Worm (Caenorhabditis elegans): ENCODE measurements around the gene F42A10.6.

The F42A10.6 gene

ce11 chrIII:6158642-6159475 lies 17.8 kb downstream of the F42A10.6 start, which contains the start of gene nfm-1 (continued):
- TF ChIP-seq dpl-1 (GFP tag; optimal IDR thresholded peaks at IDR 0.05) (peak; percentile 42), C17E4.6 (GFP tag; IDR thresholded peaks at IDR 0.05) (0 out of 2 replicates have a peak, but pooled peaks have one; percentile 41), hmg-1.2 (GFP tag; IDR thresholded peaks at IDR 0.05) (peak; percentile 82), cebp-2 (GFP tag; IDR thresholded peaks at IDR 0.05) (0 out of 2 replicates have a peak, but pooled peaks have one; percentile 66), hmg-20 (GFP tag; IDR thresholded peaks at IDR 0.05) (peak; percentile 46; the same call in 1 of the 2 replicates), ama-1 (optimal IDR thresholded peaks at IDR 0.05) (no peak), ama-1 (GFP tag; optimal IDR thresholded peaks at IDR 0.05) (peak; percentile 10 to 43), B0261.1 (tag; optimal IDR thresholded peaks at IDR 0.05) (peak; percentile 99), ztf-18 (tag; optimal IDR thresholded peaks at IDR 0.05) (peak; percentile 72), F10E7.11 (tag; optimal IDR thresholded peaks at IDR 0.05) (peak; percentile 17), F37B4.10 (GFP tag; IDR thresholded peaks at IDR 0.05) (no peak), B0336.3 (GFP tag; IDR thresholded peaks at IDR 0.05) (peak; percentile 79), lin-35 (GFP tag; optimal IDR thresholded peaks at IDR 0.05) (peak in 1 of 3 experiments; percentile 60), pha-4 (tag; optimal IDR thresholded peaks at IDR 0.05) (peak; percentile 28), somi-1 (GFP tag; optimal IDR thresholded peaks at IDR 0.05) (peak; percentile 71), ekl-4 (GFP tag; IDR thresholded peaks at IDR 0.05) (peak; percentile 78; the same call in 1 of the 2 replicates), F22D6.2 (tag; optimal IDR thresholded peaks at IDR 0.05) (peak; percentile 27), zfh-2 (GFP tag; conservative IDR thresholded peaks at IDR 0.05) (no peak), lin-40 (tag; optimal IDR thresholded peaks at IDR 0.05) (peak; percentile 58), madf-6 (GFP tag; IDR thresholded peaks at IDR 0.05) (peak; percentile 68), ztf-3 (GFP tag; optimal IDR thresholded peaks at IDR 0.05) (no peak), ztf-6 (GFP tag; IDR thresholded peaks at IDR 0.05) (peak; percentile 19; the same call in 1 of the 2 replicates), let-607 (tag; optimal IDR thresholded peaks at IDR 0.05) (peak; percentile 48 to 68), nfya-1 (tag; optimal IDR thresholded peaks at IDR 0.05; ENCODE audit: borderline replicate concordance, insufficient read depth) (no peak), dpff-1 (tag; optimal IDR thresholded peaks at IDR 0.05) (peak; percentile 42), fkh-3 (tag; optimal IDR thresholded peaks at IDR 0.05) (peak; percentile 65), let-526 (GFP tag; IDR thresholded peaks at IDR 0.05) (no peak), efl-1 (GFP tag; optimal IDR thresholded peaks at IDR 0.05) (peak; percentile 31), mxl-1 (tag; optimal IDR thresholded peaks at IDR 0.05) (peak; percentile 85), lsl-1 (GFP tag; optimal IDR thresholded peaks at IDR 0.05) (peak; percentile 60), snpc-1.3 (tag; optimal IDR thresholded peaks at IDR 0.05; ENCODE audit: insufficient read depth) (no peak), rec-8 (tag; optimal IDR thresholded peaks at IDR 0.05) (peak; percentile 45 to 54), ceh-58 (GFP tag; IDR thresholded peaks at IDR 0.05) (no peak), Y53G8AR.9 (GFP tag; conservative IDR thresholded peaks at IDR 0.05) (peak; percentile 68), B0019.2 (GFP tag; conservative IDR thresholded peaks at IDR 0.05) (no peak; the same call in 1 of the 2 replicates), attf-6 (GFP tag; IDR thresholded peaks at IDR 0.05) (no peak), ceh-100 (GFP tag; IDR thresholded peaks at IDR 0.05) (peak; percentile 54; the same call in 1 of the 2 replicates), egl-44 (GFP tag; IDR thresholded peaks at IDR 0.05) (peak; percentile 78), snpc-1.1 (tag; optimal IDR thresholded peaks at IDR 0.05; ENCODE audit: insufficient read depth) (peak; percentile 57), nhr-80 (tag; optimal IDR thresholded peaks at IDR 0.05) (peak; percentile 99), chd-7 (tag; optimal IDR thresholded peaks at IDR 0.05) (peak; percentile 84), tbx-9 (tag; optimal IDR thresholded peaks at IDR 0.05; ENCODE audit: borderline replicate concordance) (no peak), xnd-1 (tag; optimal IDR thresholded peaks at IDR 0.05) (no peak), ztf-25 (GFP tag; IDR thresholded peaks at IDR 0.05) (no peak), T07F8.4 (tag; optimal IDR thresholded peaks at IDR 0.05) (peak; percentile 57), lin-54 (GFP tag; optimal IDR thresholded peaks at IDR 0.05) (peak; percentile 67)

Data from whole organism, young adult.